Worm (Caenorhabditis elegans) whole organism, L3 larva: Measurements from ENCODE around the gene mbk-2.

ENCODE experiments used
- nhr-12 ChIP-seq: fragments of 150-350 bp; optimal IDR thresholded peaks from 2 replicates; lab custom pipeline; 2014; ENCODE audit warnings: missing biosample characterization, missing genetic modification characterization
- nhr-28 ChIP-seq: fragments of 150-350 bp; optimal IDR thresholded peaks from 2 replicates; lab custom pipeline; 2014; ENCODE audit warnings: missing biosample characterization, missing genetic modification characterization
- pha-4 ChIP-seq: fragments of 150-350 bp; optimal IDR thresholded peaks from 2 replicates; lab custom pipeline; 2014; ENCODE audit warnings: missing biosample characterization, missing genetic modification reagents, missing genetic modification characterization
- unc-62 ChIP-seq: fragments of 150-350 bp; sonication (generic microtip); optimal IDR thresholded peaks from 4 replicates; lab custom pipeline; 2014; ENCODE audit warnings: missing biosample characterization, missing genetic modification reagents, missing genetic modification characterization

DNA sequence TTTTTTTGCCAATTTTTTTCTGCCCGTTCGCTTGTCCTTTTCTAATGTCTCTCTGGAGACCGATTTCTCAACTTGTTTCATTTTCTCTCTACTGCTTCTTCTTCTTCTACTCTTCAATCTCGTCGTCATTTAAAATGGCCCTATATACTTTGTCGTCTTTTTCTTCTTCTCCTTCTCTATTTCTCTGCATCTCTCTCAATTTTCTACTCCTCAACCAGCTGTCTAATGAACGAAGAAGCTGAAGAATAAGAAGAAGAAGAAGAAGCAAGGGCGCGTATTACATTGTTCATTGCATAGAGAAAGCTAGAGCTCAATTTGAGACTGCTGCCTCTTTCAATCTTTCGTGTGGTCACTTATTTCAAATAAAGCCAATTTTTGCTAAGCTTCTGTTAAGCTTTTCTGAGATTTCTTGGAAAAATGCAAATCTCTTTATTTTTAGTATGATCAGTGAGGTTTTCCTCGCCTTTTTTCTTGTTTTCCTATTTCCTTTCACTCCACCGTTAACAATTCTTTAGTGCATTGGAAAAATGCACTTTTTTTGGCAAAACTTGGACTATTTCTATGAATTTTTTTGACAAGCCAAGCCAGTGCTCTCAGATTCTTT is 6.9 kb downstream of the mbk-2 start:
- no peak for TF ChIP-seq nhr-28 (tag; lab: Kevin White, UChicago)
- TF ChIP-seq nhr-12 (tag; lab: Kevin White, UChicago): no peak
- TF ChIP-seq unc-62 (GFP tag; lab: Kevin White, UChicago): no peak
- no peak for TF ChIP-seq pha-4 (tag; lab: Kevin White, UChicago)
